Worm (Caenorhabditis elegans) whole organism, late embryonic: Measurements from ENCODE around the gene Y58A7A.4.

ENCODE experiments used
- F13H6.1 ChIP-seq: sonication (generic microtip); optimal IDR thresholded peaks from 2 replicates; lab custom pipeline; 2016; ENCODE audit warnings: missing genetic modification characterization, missing compliant biosample characterization
- T23F11.4 ChIP-seq: fragments of 200-800 bp; sonication (Bioruptor generic); optimal IDR thresholded peaks from 2 replicates; lab custom pipeline; 2018; ENCODE audit warnings: mild to moderate bottlenecking, missing genetic modification characterization, missing compliant biosample characterization
- ahr-1 ChIP-seq: sonication (generic microtip); optimal IDR thresholded peaks from 2 replicates; lab custom pipeline; 2016; ENCODE audit warnings: missing genetic modification characterization, missing compliant biosample characterization
- ama-1 ChIP-seq: fragments of 150-350 bp; optimal IDR thresholded peaks from 2 replicates; lab custom pipeline; 2014
- ceh-14 ChIP-seq: sonication (generic microtip); optimal IDR thresholded peaks from 2 replicates; lab custom pipeline; 2016; ENCODE audit warnings: missing genotype, missing genetic modification characterization, missing compliant biosample characterization
- ceh-19 ChIP-seq: fragments of 200-800 bp; sonication (Bioruptor generic); optimal IDR thresholded peaks from 2 replicates; lab custom pipeline; 2018; ENCODE audit warnings: mild to moderate bottlenecking, missing genetic modification characterization, missing compliant biosample characterization
- ceh-2 ChIP-seq: sonication (generic microtip); optimal IDR thresholded peaks from 2 replicates; lab custom pipeline; 2016; ENCODE audit warnings: missing genotype, missing genetic modification characterization, missing compliant biosample characterization
- ceh-45 ChIP-seq: fragments of 200-800 bp; sonication (Bioruptor generic); IDR thresholded peaks from 2 replicates; pipeline ENCODE4 v1.3.6; 2022; ENCODE audit warnings: missing genetic modification reagents, missing genetic modification characterization, missing compliant biosample characterization
- ceh-48 ChIP-seq: sonication (generic microtip); optimal IDR thresholded peaks from 2 replicates; lab custom pipeline; 2016; ENCODE audit warnings: missing genetic modification characterization, inconsistent platforms, missing compliant biosample characterization
- ceh-9 ChIP-seq: sonication (generic microtip); optimal IDR thresholded peaks from 2 replicates; lab custom pipeline; 2016; ENCODE audit warnings: mild to moderate bottlenecking, missing genetic modification characterization, inconsistent platforms, missing compliant biosample characterization
- che-1 ChIP-seq: sonication (generic microtip); optimal IDR thresholded peaks from 2 replicates; lab custom pipeline; 2016; ENCODE audit warnings: mild to moderate bottlenecking, missing genetic modification characterization, missing compliant biosample characterization
- dmd-4 ChIP-seq: sonication (generic microtip); optimal IDR thresholded peaks from 2 replicates; lab custom pipeline; 2016; ENCODE audit warnings: borderline replicate concordance, missing genetic modification characterization, missing compliant biosample characterization
- elt-4 ChIP-seq: sonication (generic microtip); optimal IDR thresholded peaks from 2 replicates; lab custom pipeline; 2016; ENCODE audit warnings: missing genetic modification characterization, missing compliant biosample characterization
- ets-4 ChIP-seq: sonication (generic microtip); optimal IDR thresholded peaks from 2 replicates; lab custom pipeline; 2016; ENCODE audit warnings: missing genetic modification characterization, missing compliant biosample characterization
- eyg-1 ChIP-seq: sonication (generic microtip); optimal IDR thresholded peaks from 2 replicates; lab custom pipeline; 2016; ENCODE audit warnings: missing genotype, missing genetic modification characterization, missing compliant biosample characterization
- gmeb-2 ChIP-seq: sonication (generic microtip); optimal IDR thresholded peaks from 2 replicates; lab custom pipeline; 2016; ENCODE audit warnings: missing genetic modification characterization, inconsistent platforms, missing compliant biosample characterization
- hlh-30 ChIP-seq: sonication (generic microtip); optimal IDR thresholded peaks from 2 replicates; lab custom pipeline; 2017; ENCODE audit warnings: antibody characterized with exemption, missing genetic modification characterization, missing compliant biosample characterization; ENCODE audit not compliant: insufficient read depth
- lin-11 ChIP-seq: fragments of 200-800 bp; sonication (Bioruptor generic); optimal IDR thresholded peaks from 2 replicates; lab custom pipeline; 2018; ENCODE audit warnings: mild to moderate bottlenecking, missing genetic modification characterization, missing compliant biosample characterization
- nfya-1 ChIP-seq: sonication (generic microtip); optimal IDR thresholded peaks from 2 replicates; lab custom pipeline; 2017; ENCODE audit warnings: missing genetic modification characterization, mild to moderate bottlenecking, missing compliant biosample characterization, antibody characterized with exemption, moderate library complexity
- nhr-232 ChIP-seq: sonication (generic microtip); optimal IDR thresholded peaks from 2 replicates; lab custom pipeline; 2016; ENCODE audit warnings: missing genetic modification characterization, missing compliant biosample characterization
- npax-4 ChIP-seq: sonication (generic microtip); optimal IDR thresholded peaks from 2 replicates; lab custom pipeline; 2016; ENCODE audit warnings: missing genetic modification characterization, missing compliant biosample characterization
- odd-2 ChIP-seq: sonication (generic microtip); optimal IDR thresholded peaks from 2 replicates; lab custom pipeline; 2017; ENCODE audit warnings: antibody characterized with exemption, mild to moderate bottlenecking, missing genetic modification characterization, missing compliant biosample characterization
- pat-9 ChIP-seq: fragments of 200-800 bp; sonication (Bioruptor generic); optimal IDR thresholded peaks from 2 replicates; lab custom pipeline; 2018; ENCODE audit warnings: mild to moderate bottlenecking, missing genetic modification characterization, moderate library complexity, missing compliant biosample characterization
- pax-1 ChIP-seq: fragments of 150-350 bp; optimal IDR thresholded peaks from 2 replicates; lab custom pipeline; 2014; ENCODE audit warnings: missing biosample characterization, missing genetic modification characterization
- pha-4 ChIP-seq: fragments of 150-350 bp; optimal IDR thresholded peaks from 2 replicates; lab custom pipeline; 2018; ENCODE audit warnings: missing biosample characterization, missing genetic modification reagents, missing genetic modification characterization
- pros-1 ChIP-seq: fragments of 150-350 bp; optimal IDR thresholded peaks from 2 replicates; lab custom pipeline; 2014; ENCODE audit warnings: missing biosample characterization, missing genetic modification reagents, missing genetic modification characterization
- ref-2 ChIP-seq: sonication (generic microtip); optimal IDR thresholded peaks from 2 replicates; lab custom pipeline; 2016; ENCODE audit warnings: missing genetic modification characterization, missing compliant biosample characterization
- rnt-1 ChIP-seq: sonication (generic microtip); optimal IDR thresholded peaks from 2 replicates; lab custom pipeline; 2016; ENCODE audit warnings: missing genetic modification characterization, missing compliant biosample characterization
- sdc-2 ChIP-seq: sonication (generic microtip); optimal IDR thresholded peaks from 2 replicates; lab custom pipeline; 2016; ENCODE audit warnings: missing genotype, missing genetic modification characterization, missing compliant biosample characterization
- sox-4 ChIP-seq: sonication (generic microtip); optimal IDR thresholded peaks from 2 replicates; lab custom pipeline; 2017; ENCODE audit warnings: mild to moderate bottlenecking, missing genetic modification characterization, inconsistent platforms, missing compliant biosample characterization
- syd-9 ChIP-seq: sonication (generic microtip); optimal IDR thresholded peaks from 2 replicates; lab custom pipeline; 2016; ENCODE audit warnings: mild to moderate bottlenecking, missing genetic modification characterization, moderate library complexity, missing compliant biosample characterization
- tbx-2 ChIP-seq: sonication (generic microtip); optimal IDR thresholded peaks from 2 replicates; lab custom pipeline; 2016; ENCODE audit warnings: missing genetic modification characterization, missing compliant biosample characterization
- tbx-7 ChIP-seq: sonication (generic microtip); optimal IDR thresholded peaks from 2 replicates; lab custom pipeline; 2016; ENCODE audit warnings: missing genotype, missing genetic modification characterization, missing compliant biosample characterization
- unc-3 ChIP-seq, 2 experiments: fragments of 200-800 bp in 1 of 2; sonication (Bioruptor generic) in 1 of 2; sonication (generic microtip) in 1 of 2; conservative IDR thresholded peaks in 1 of 2; optimal IDR thresholded peaks in 1 of 2; 2 replicates each; pipeline versions ENCODE4 v1.3.6 to Lab custom; 2016 to 2022; ENCODE audit warnings: missing compliant biosample characterization in 2 of 2, missing genetic modification characterization in 2 of 2, missing genetic modification reagents in 1 of 2
- unc-42 ChIP-seq: sonication (generic microtip); optimal IDR thresholded peaks from 2 replicates; lab custom pipeline; 2016; ENCODE audit warnings: missing genotype, missing genetic modification characterization, missing compliant biosample characterization
- unc-86 ChIP-seq: sonication (generic microtip); optimal IDR thresholded peaks from 2 replicates; lab custom pipeline; 2016; ENCODE audit warnings: missing genetic modification characterization, missing compliant biosample characterization

The Y58A7A.4 gene

DNA sequence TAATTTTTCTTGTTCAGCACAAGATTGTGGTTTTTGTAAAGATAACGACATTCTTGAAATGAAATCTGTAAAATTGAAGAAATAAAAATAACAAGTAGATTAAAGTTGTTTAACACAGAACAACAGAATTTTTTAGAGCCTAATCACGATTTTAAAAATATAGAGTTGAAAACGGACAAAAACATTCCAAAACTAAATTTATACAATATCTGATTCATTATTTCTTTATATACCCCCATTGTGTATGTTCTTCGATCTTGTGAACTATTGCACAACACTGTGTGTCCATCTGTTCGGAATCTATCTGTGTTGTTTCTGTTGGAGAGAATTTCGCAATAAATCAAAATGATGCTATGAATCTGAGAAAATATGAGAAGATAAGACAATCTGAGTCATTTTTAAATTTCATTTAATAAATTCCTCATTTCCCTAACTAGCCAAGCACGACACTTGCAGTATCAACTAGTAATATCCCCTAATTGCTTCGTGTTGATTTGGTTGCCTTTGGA, at the start of gene Y58A7A.4:
Y58A7A.4 (minus strand) TSS at position 51 of the 509 bp plus-strand sequence.
- TF ChIP-seq lin-11 (tag; lab: Kevin White, UChicago) (no peak), ceh-48 (no peak), pros-1 (tag; lab: Kevin White, UChicago) (no peak), dmd-4 (tag; lab: Kevin White, UChicago) (no peak)

DNA sequence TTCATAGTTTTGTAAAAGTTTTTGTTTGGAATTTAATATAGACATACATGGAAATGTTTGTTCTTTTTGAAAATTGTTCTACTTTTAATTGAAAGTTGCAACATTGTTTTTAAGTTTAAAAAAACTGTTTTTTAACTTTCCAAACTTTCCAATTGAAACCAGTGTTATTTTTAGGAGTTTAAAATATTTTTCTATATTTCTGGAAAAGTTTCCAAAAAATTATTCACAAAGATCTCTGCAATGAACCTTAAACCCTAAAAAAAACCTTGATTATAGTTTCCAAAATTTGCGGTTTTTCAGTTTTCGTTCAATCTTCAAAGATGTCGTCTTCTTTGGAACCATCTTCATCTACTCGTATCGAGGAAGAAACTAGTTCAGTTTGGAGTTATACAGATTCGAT, 47.6 kb upstream of the Y58A7A.4 start, which contains the start of gene F14F9.4:
F14F9.4 (plus strand) TSS at position 301 of the 400 bp plus-strand sequence.
- TF ChIP-seq ceh-14: no peak
- TF ChIP-seq pat-9: no peak
- no peak for TF ChIP-seq ama-1 (lab: Kevin White, UChicago)
- no peak for TF ChIP-seq unc-86 (tag; lab: Kevin White, UChicago)
- TF ChIP-seq tbx-7 (tag; lab: Kevin White, UChicago): no peak
- TF ChIP-seq elt-4 (tag; lab: Kevin White, UChicago): no peak

DNA sequence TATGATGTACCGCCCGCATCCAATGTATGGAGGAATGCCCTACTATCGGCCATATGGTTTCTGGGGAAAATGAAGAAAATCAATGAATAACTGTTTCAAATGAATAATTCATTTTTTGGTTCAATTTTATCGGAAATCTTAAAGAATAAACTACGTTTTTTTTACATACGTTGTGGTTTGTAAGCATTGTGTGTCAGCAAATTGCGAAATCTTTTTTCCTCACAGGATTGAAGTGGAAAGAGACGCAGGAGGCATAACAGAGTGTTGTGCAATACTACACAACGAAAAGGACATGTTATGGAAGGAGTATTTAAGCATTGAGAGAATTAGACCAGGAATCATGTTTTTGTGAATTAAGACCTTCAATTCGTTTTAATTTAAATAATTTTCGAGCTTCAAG, 46.6 kb upstream of the Y58A7A.4 start:
- no peak for TF ChIP-seq T23F11.4
- TF ChIP-seq tbx-2 (tag; lab: Kevin White, UChicago): no peak
- no peak for TF ChIP-seq rnt-1 (tag; lab: Kevin White, UChicago)
- no peak for TF ChIP-seq sox-4
- no peak for TF ChIP-seq pha-4
- TF ChIP-seq unc-3 (GFP tag; conservative IDR thresholded peaks at IDR 0.05; lab: Robert Waterston, UW): no peak
- TF ChIP-seq unc-3 (tag; optimal IDR thresholded peaks at IDR 0.05; lab: Kevin White, UChicago): no peak
- no peak for TF ChIP-seq ref-2 (tag; lab: Kevin White, UChicago)
- TF ChIP-seq odd-2 (tag; lab: Kevin White, UChicago): no peak
- no peak for TF ChIP-seq ets-4 (tag; lab: Kevin White, UChicago)
- TF ChIP-seq eyg-1 (tag; lab: Kevin White, UChicago): no peak
- TF ChIP-seq syd-9 (tag; lab: Kevin White, UChicago): no peak
- no peak for TF ChIP-seq pros-1 (tag; lab: Kevin White, UChicago)
- TF ChIP-seq ceh-19 (GFP tag; lab: Kevin White, UChicago): no peak
- no peak for TF ChIP-seq ama-1 (lab: Kevin White, UChicago)
- TF ChIP-seq unc-42 (tag; lab: Kevin White, UChicago): no peak
- no peak for TF ChIP-seq ceh-45 (GFP tag; lab: Robert Waterston, UW)

DNA sequence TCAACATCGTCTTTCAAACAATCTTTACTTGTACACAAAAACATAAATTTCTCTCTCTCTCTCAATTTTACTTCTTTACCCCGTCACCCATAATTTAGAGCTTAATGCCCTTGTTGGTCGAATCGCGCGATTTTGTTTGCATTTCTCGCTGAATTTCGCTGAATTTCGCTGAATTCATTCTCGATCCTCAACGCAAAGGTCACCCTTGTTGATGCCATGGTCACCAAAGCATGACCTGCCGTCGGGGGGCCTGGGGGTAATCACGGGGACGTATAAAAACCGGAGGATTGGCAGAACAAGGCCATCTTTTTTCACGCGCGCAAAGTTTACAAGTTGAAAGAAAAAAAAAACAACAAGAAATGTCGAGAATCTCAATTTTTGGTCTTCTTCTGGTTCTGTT, 45.2 kb upstream of the Y58A7A.4 start, which contains the start of gene F14F9.8:
F14F9.8 (plus strand) TSS at position 301 of the 400 bp plus-strand sequence.
- TF ChIP-seq ceh-14 (no peak), ahr-1 (tag; lab: Kevin White, UChicago) (no peak), hlh-30 (no peak), nhr-232 (no peak), lin-11 (tag; lab: Kevin White, UChicago) (no peak), eyg-1 (tag; lab: Kevin White, UChicago) (no peak), pha-4 (no peak), sdc-2 (tag; lab: Kevin White, UChicago) (no peak), ceh-19 (GFP tag; lab: Kevin White, UChicago) (no peak), ceh-9 (tag; lab: Kevin White, UChicago) (no peak), unc-42 (tag; lab: Kevin White, UChicago) (no peak), nfya-1 (tag; lab: Kevin White, UChicago) (no peak), gmeb-2 (no peak), npax-4 (no peak), pax-1 (tag; lab: Kevin White, UChicago) (no peak), che-1 (no peak), F13H6.1 (no peak), ceh-2 (tag; lab: Kevin White, UChicago) (no peak)
